Fruit fly (Drosophila melanogaster) whole organism, embryonic: ENCODE measurements around the gene Vps53.

Experiments used
- BEAF-32 ChIP-seq: fragments of 200-800 bp; sonication (Bioruptor generic); optimal IDR thresholded peaks from 3 replicates; lab custom pipeline; 2017; ENCODE audit warnings: missing biosample characterization, missing genetic modification characterization, mild to moderate bottlenecking, moderate library complexity, missing genetic modification reagents
- CG10274 ChIP-seq: fragments of 200-800 bp; sonication (Bioruptor generic); optimal IDR thresholded peaks from 3 replicates; lab custom pipeline; 2017; ENCODE audit warnings: missing biosample characterization, mild to moderate bottlenecking, missing genetic modification characterization
- CG11085 ChIP-seq: fragments of 200-800 bp; sonication (Bioruptor generic); IDR thresholded peaks from 2 replicates; pipeline ENCODE4 v1.3.6; 2022; ENCODE audit warnings: missing biosample characterization, missing genetic modification characterization
- CG11093 ChIP-seq: fragments of 200-800 bp; sonication (Bioruptor generic); IDR thresholded peaks from 3 replicates; pipeline ENCODE4 v1.3.6; 2022; ENCODE audit warnings: missing biosample characterization, missing genetic modification characterization
- CG11696 ChIP-seq: fragments of 200-800 bp; sonication (Bioruptor generic); IDR thresholded peaks from 2 replicates; pipeline ENCODE4 v1.3.6; 2022; ENCODE audit warnings: missing biosample characterization, missing genetic modification characterization
- CG12236 ChIP-seq: fragments of 200-800 bp; sonication (Bioruptor generic); optimal IDR thresholded peaks from 2 replicates; lab custom pipeline; 2016; ENCODE audit warnings: missing biosample characterization, missing genetic modification characterization
- CG12659 ChIP-seq: fragments of 200-800 bp; sonication (Bioruptor generic); optimal IDR thresholded peaks from 3 replicates; lab custom pipeline; 2017; ENCODE audit warnings: mild to moderate bottlenecking, missing biosample characterization, missing genetic modification reagents, missing genetic modification characterization
- CG12744 ChIP-seq: fragments of 200-800 bp; sonication (Bioruptor generic); optimal IDR thresholded peaks from 2 replicates; lab custom pipeline; 2016; ENCODE audit warnings: missing biosample characterization, missing genetic modification characterization
- CG13424 ChIP-seq: fragments of 200-800 bp; sonication (Bioruptor generic); optimal IDR thresholded peaks from 2 replicates; lab custom pipeline; 2019; ENCODE audit warnings: missing biosample characterization, mild to moderate bottlenecking, missing genetic modification characterization, moderate library complexity
- CG15073 ChIP-seq: fragments of 200-800 bp; sonication (Bioruptor generic); optimal IDR thresholded peaks from 2 replicates; lab custom pipeline; 2016; ENCODE audit warnings: missing biosample characterization, missing genetic modification characterization
- CG16813 ChIP-seq: fragments of 200-800 bp; sonication (Bioruptor generic); IDR thresholded peaks from 3 replicates; pipeline ENCODE4 v1.3.6; 2022; ENCODE audit warnings: missing biosample characterization, missing genetic modification characterization; ENCODE audit not compliant: partially characterized antibody
- CG17385 ChIP-seq: fragments of 200-800 bp; sonication (Bioruptor generic); optimal IDR thresholded peaks from 3 replicates; lab custom pipeline; 2018; ENCODE audit warnings: missing biosample characterization, mild to moderate bottlenecking, missing genetic modification characterization
- CG30431 ChIP-seq: fragments of 200-800 bp; sonication (Bioruptor generic); optimal IDR thresholded peaks from 2 replicates; lab custom pipeline; 2017; ENCODE audit warnings: missing biosample characterization, missing genetic modification characterization
- CG31224 ChIP-seq: fragments of 200-800 bp; sonication (Bioruptor generic); IDR thresholded peaks from 2 replicates; pipeline ENCODE4 v1.3.6; 2022; ENCODE audit warnings: missing biosample characterization, missing genetic modification characterization
- CG34224 ChIP-seq: fragments of 200-800 bp; sonication (Bioruptor generic); IDR thresholded peaks from 3 replicates; pipeline ENCODE4 v1.3.6; 2022; ENCODE audit warnings: missing biosample characterization, missing genetic modification characterization; ENCODE audit not compliant: partially characterized antibody
- CG3726 ChIP-seq: fragments of 200-800 bp; sonication (Bioruptor generic); IDR thresholded peaks from 3 replicates; pipeline ENCODE4, ENCODE4 v1.3.6; 2022; ENCODE audit warnings: missing biosample characterization, missing genetic modification characterization
- CG4820 ChIP-seq: fragments of 200-800 bp; sonication (Bioruptor generic); optimal IDR thresholded peaks from 3 replicates; lab custom pipeline; 2016; ENCODE audit warnings: missing biosample characterization, missing genetic modification characterization
- CG6689 ChIP-seq: fragments of 200-800 bp; sonication (Bioruptor generic); IDR thresholded peaks from 2 replicates; pipeline ENCODE4 v1.3.6; 2022; ENCODE audit warnings: missing biosample characterization, missing genetic modification characterization
- CG9609 ChIP-seq: fragments of 200-800 bp; sonication (Bioruptor generic); optimal IDR thresholded peaks from 3 replicates; lab custom pipeline; 2016; ENCODE audit warnings: missing biosample characterization, missing genetic modification characterization
- Doc3 ChIP-seq: fragments of 200-800 bp; sonication (Bioruptor generic); IDR thresholded peaks from 3 replicates; pipeline ENCODE4 v1.3.6; 2022; ENCODE audit warnings: missing biosample characterization, missing genetic modification characterization; ENCODE audit not compliant: partially characterized antibody
- Ets65A ChIP-seq: fragments of 200-800 bp; sonication (Bioruptor generic); peaks from one replicate; lab custom pipeline; 2016; ENCODE audit warnings: missing biosample characterization, missing genetic modification characterization
- Ets97D ChIP-seq: fragments of 200-800 bp; sonication (Bioruptor generic); optimal IDR thresholded peaks from 3 replicates; lab custom pipeline; 2016; ENCODE audit warnings: missing biosample characterization, missing genetic modification characterization
- Fer2 ChIP-seq: fragments of 200-800 bp; sonication (Bioruptor generic); optimal IDR thresholded peaks from 2 replicates; lab custom pipeline; 2018; ENCODE audit warnings: missing biosample characterization, mild to moderate bottlenecking, missing genetic modification characterization, moderate library complexity
- H15 ChIP-seq: fragments of 200-800 bp; sonication (Bioruptor generic); IDR thresholded peaks from 3 replicates; pipeline ENCODE4 v1.3.6; 2022; ENCODE audit warnings: missing biosample characterization, missing genetic modification characterization
- HHEX ChIP-seq: fragments of 200-800 bp; sonication (Bioruptor generic); optimal IDR thresholded peaks from 3 replicates; lab custom pipeline; 2017; ENCODE audit warnings: missing biosample characterization, mild to moderate bottlenecking, missing genetic modification characterization, missing genetic modification reagents
- Mrtf ChIP-seq: fragments of 200-800 bp; sonication (Bioruptor generic); IDR thresholded peaks from 3 replicates; pipeline ENCODE4 v1.3.6; 2022; ENCODE audit warnings: missing biosample characterization, missing genetic modification characterization
- Myb ChIP-seq: fragments of 200-800 bp; sonication (Bioruptor generic); optimal IDR thresholded peaks from 2 replicates; lab custom pipeline; 2016; ENCODE audit warnings: missing biosample characterization, missing genetic modification characterization
- Side ChIP-seq: fragments of 200-800 bp; sonication (Bioruptor generic); optimal IDR thresholded peaks from 2 replicates; lab custom pipeline; 2016; ENCODE audit warnings: missing biosample characterization, missing genetic modification characterization
- Sox102F ChIP-seq: fragments of 200-800 bp; sonication (Bioruptor generic); optimal IDR thresholded peaks from 2 replicates; lab custom pipeline; 2018; ENCODE audit warnings: missing biosample characterization, mild to moderate bottlenecking, missing genetic modification characterization, moderate library complexity
- Stat92E ChIP-seq, 3 experiments: fragments of >200 bp in 2 of 3; fragments of 200-800 bp in 1 of 3; sonication (Bioruptor generic) in 1 of 3; optimal IDR thresholded peaks; 2 replicates each; lab custom pipeline; 2017 to 2019; ENCODE audit warnings: missing biosample characterization in 3 of 3, missing genetic modification characterization in 3 of 3, mild to moderate bottlenecking in 1 of 3, moderate library complexity in 1 of 3
- Xrp1 ChIP-seq: fragments of 200-800 bp; sonication (Bioruptor generic); IDR thresholded peaks from 2 replicates; pipeline ENCODE4 v1.3.6; 2022; ENCODE audit warnings: missing biosample characterization, missing genetic modification characterization
- ase ChIP-seq: fragments of 200-800 bp; sonication (Bioruptor generic); IDR thresholded peaks from 3 replicates; pipeline ENCODE4 v1.3.6; 2022; ENCODE audit warnings: missing biosample characterization, missing genetic modification characterization
- chif ChIP-seq, 2 experiments: fragments of 200-800 bp; sonication (Bioruptor generic); optimal IDR thresholded peaks; 3 replicates each; lab custom pipeline; 2016; ENCODE audit warnings: missing biosample characterization in 2 of 2, missing genetic modification characterization in 2 of 2
- emc ChIP-seq: fragments of 200-800 bp; sonication (Bioruptor generic); optimal IDR thresholded peaks from 2 replicates; lab custom pipeline; 2016; ENCODE audit warnings: missing biosample characterization, missing genetic modification characterization
- gem ChIP-seq: fragments of 200-800 bp; sonication (Bioruptor generic); optimal IDR thresholded peaks from 2 replicates; lab custom pipeline; 2019; ENCODE audit warnings: missing biosample characterization, mild to moderate bottlenecking, missing genetic modification characterization, moderate library complexity
- grau ChIP-seq: fragments of 200-800 bp; optimal IDR thresholded peaks from 3 replicates; lab custom pipeline; 2019; ENCODE audit warnings: missing biosample characterization, mild to moderate bottlenecking, missing genetic modification characterization, moderate library complexity
- gt ChIP-seq: fragments of 200-800 bp; sonication (Bioruptor generic); IDR thresholded peaks from 2 replicates; pipeline ENCODE4 v1.3.6; 2022; ENCODE audit warnings: missing biosample characterization, missing genetic modification characterization
- hkb ChIP-seq, 2 experiments: fragments of 200-800 bp in 1 of 2; fragments of >200 bp in 1 of 2; sonication (Bioruptor generic) in 1 of 2; IDR thresholded peaks in 1 of 2; optimal IDR thresholded peaks in 1 of 2; 2 replicates each; pipeline versions ENCODE4 v1.3.6 to Lab custom; 2017 to 2022; ENCODE audit warnings: missing biosample characterization in 1 of 2, missing genetic modification characterization in 1 of 2
- jing ChIP-seq: fragments of 200-800 bp; sonication (Bioruptor generic); optimal IDR thresholded peaks from 2 replicates; lab custom pipeline; 2018; ENCODE audit warnings: missing biosample characterization, mild to moderate bottlenecking, missing genetic modification characterization
- ken ChIP-seq: fragments of 200-800 bp; sonication (Bioruptor generic); IDR thresholded peaks from 3 replicates; pipeline ENCODE4 v1.3.6; 2022; ENCODE audit warnings: missing biosample characterization, missing genetic modification characterization
- mld ChIP-seq: fragments of 200-800 bp; sonication (Bioruptor generic); IDR thresholded peaks from 3 replicates; pipeline ENCODE4 v1.3.6; 2022; ENCODE audit warnings: missing biosample characterization, missing genetic modification characterization; ENCODE audit not compliant: partially characterized antibody
- org-1 ChIP-seq: fragments of 200-800 bp; sonication (Bioruptor generic); optimal IDR thresholded peaks from 2 replicates; lab custom pipeline; 2017; ENCODE audit warnings: missing biosample characterization, missing genetic modification characterization
- pzg ChIP-seq: fragments of 200-800 bp; sonication (Bioruptor generic); optimal IDR thresholded peaks from 3 replicates; lab custom pipeline; 2018; ENCODE audit warnings: missing biosample characterization, mild to moderate bottlenecking, missing genetic modification characterization, moderate library complexity
- rib ChIP-seq: fragments of 200-800 bp; sonication (Bioruptor generic); IDR thresholded peaks from 2 replicates; pipeline ENCODE4 v1.3.6; 2022; ENCODE audit warnings: missing biosample characterization, missing genetic modification characterization
- run ChIP-seq: fragments of 200-800 bp; sonication (Bioruptor generic); optimal IDR thresholded peaks from 3 replicates; lab custom pipeline; 2018; ENCODE audit warnings: missing biosample characterization, mild to moderate bottlenecking, missing genetic modification characterization
- sd ChIP-seq: fragments of 200-800 bp; sonication (Bioruptor generic); optimal IDR thresholded peaks from 3 replicates; lab custom pipeline; 2018; ENCODE audit warnings: missing biosample characterization, mild to moderate bottlenecking, missing genetic modification characterization, moderate library complexity
- slp2 ChIP-seq: fragments of 200-800 bp; sonication (Bioruptor generic); optimal IDR thresholded peaks from 2 replicates; lab custom pipeline; 2016; ENCODE audit warnings: missing biosample characterization, missing genetic modification characterization
- so ChIP-seq: fragments of 200-800 bp; sonication (Bioruptor generic); IDR thresholded peaks from 3 replicates; pipeline ENCODE4 v1.3.6; 2022; ENCODE audit warnings: missing biosample characterization, missing genetic modification characterization
- sqz ChIP-seq: fragments of 200-800 bp; sonication (Bioruptor generic); optimal IDR thresholded peaks from 3 replicates; lab custom pipeline; 2018; ENCODE audit warnings: missing biosample characterization, mild to moderate bottlenecking, missing genetic modification characterization
- ssp ChIP-seq: fragments of 200-800 bp; sonication (Bioruptor generic); IDR thresholded peaks from 2 replicates; pipeline ENCODE4 v1.3.6; 2022; ENCODE audit warnings: missing biosample characterization, missing genetic modification characterization
- zfh1 ChIP-seq: fragments of 200-800 bp; sonication (Bioruptor generic); IDR thresholded peaks from 3 replicates; pipeline ENCODE4 v1.3.6; 2022; ENCODE audit warnings: missing biosample characterization, missing genetic modification characterization

Gene Vps53

dm6 chr2L:4417982-4418381 is 32.1 kb upstream of the Vps53 start (continued):
- TF ChIP-seq CG3726 (GFP tag; lab: Robert Waterston, UW) (no peak), org-1 (GFP tag; lab: Kevin White, UChicago) (no peak), emc (GFP tag; lab: Kevin White, UChicago) (no peak), slp2 (GFP tag; lab: Kevin White, UChicago) (no peak), Mrtf (GFP tag; lab: Robert Waterston, UW) (no peak), CG12236 (GFP tag; lab: Kevin White, UChicago) (no peak), Stat92E (GFP tag; optimal IDR thresholded peaks at IDR 0.05; lab: Kevin White, UChicago) (no peak), gt (no peak), CG4820 (no peak), CG31224 (no peak), Doc3 (no peak), sd (tag; lab: Kevin White, UChicago) (no peak), CG12659 (GFP tag; lab: Kevin White, UChicago) (no peak), mld (no peak), CG9609 (no peak), Sox102F (GFP tag; lab: Kevin White, UChicago) (no peak), CG30431 (GFP tag; lab: Kevin White, UChicago) (no peak), gem (tag; lab: Kevin White, UChicago) (no peak), so (no peak), CG13424 (tag; lab: Kevin White, UChicago) (no peak), CG34224 (GFP tag; lab: Robert Waterston, UW) (no peak), ase (peak; percentile 45; the same call in 1 of the 3 replicates), Ets65A (GFP tag; lab: Kevin White, UChicago) (peak; percentile 78), chif (GFP tag; optimal IDR thresholded peaks at IDR 0.05; lab: Kevin White, UChicago) (no peak), CG11696 (GFP tag; lab: Robert Waterston, UW) (no peak), rib (GFP tag; lab: Robert Waterston, UW) (no peak), pzg (GFP tag; lab: Kevin White, UChicago) (no peak), Xrp1 (GFP tag; lab: Robert Waterston, UW) (no peak), zfh1 (GFP tag; lab: Robert Waterston, UW) (0 out of 3 replicates have a peak, but pooled peaks have one; percentile 16), CG15073 (GFP tag; lab: Kevin White, UChicago) (no peak), sqz (GFP tag; lab: Kevin White, UChicago) (no peak), Ets97D (GFP tag; lab: Kevin White, UChicago) (no peak), CG16813 (GFP tag; lab: Robert Waterston, UW) (no peak), Fer2 (no peak), jing (GFP tag; lab: Kevin White, UChicago) (no peak), CG12744 (GFP tag; lab: Kevin White, UChicago) (no peak), run (tag; lab: Kevin White, UChicago) (no peak), HHEX (GFP tag; lab: Kevin White, UChicago) (no peak), grau (no peak), ken (GFP tag; lab: Robert Waterston, UW) (no peak), CG17385 (GFP tag; lab: Kevin White, UChicago) (no peak), CG11093 (no peak), CG10274 (no peak), H15 (GFP tag; lab: Robert Waterston, UW) (no peak), CG6689 (GFP tag; lab: Robert Waterston, UW) (no peak), Myb (GFP tag; lab: Kevin White, UChicago) (no peak), BEAF-32 (no peak), CG11085 (GFP tag; lab: Robert Waterston, UW) (no peak), Side (GFP tag; lab: Kevin White, UChicago) (no peak), hkb (optimal IDR thresholded peaks at IDR 0.05; lab: Kevin White, UChicago) (no peak), hkb (GFP tag; IDR thresholded peaks at IDR 0.05; lab: Robert Waterston, UW) (no peak), ssp (0 out of 2 replicates have a peak, but pooled peaks have one; percentile 22)
